Fruit fly (Drosophila melanogaster): ENCODE results near the gene ND-13A.

The ND-13A gene

dm6 chr2L:5080225-5080867 lies 19.7 kb downstream of the ND-13A start:
- TF ChIP-seq CTCF (optimal IDR thresholded peaks at IDR 0.05) (no peak), CG8478 (optimal IDR thresholded peaks at IDR 0.05) (no peak)

DNA sequence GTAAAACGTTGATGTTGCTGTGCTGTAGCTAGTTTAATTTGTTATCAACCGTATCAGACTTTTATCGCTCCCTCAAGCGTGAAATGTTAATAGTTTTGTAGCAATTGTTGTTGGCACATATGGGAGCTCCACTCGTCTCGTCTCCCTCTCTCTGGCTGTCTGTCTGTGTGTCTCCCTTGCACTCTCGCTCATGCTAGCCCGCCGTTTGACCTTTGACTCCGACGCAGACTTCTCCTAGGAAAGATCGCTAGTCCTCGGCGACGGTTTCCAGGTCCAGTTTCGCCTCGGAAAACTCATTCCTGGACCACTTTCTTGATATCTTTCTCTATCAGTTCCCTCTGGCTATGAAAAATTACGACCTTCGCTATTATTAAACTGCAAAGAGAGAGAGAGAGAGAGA lies 20.9 kb downstream of the ND-13A start:
- TF ChIP-seq CTCF (optimal IDR thresholded peaks at IDR 0.05) (no peak), CG8478 (optimal IDR thresholded peaks at IDR 0.05) (no peak)

- TF ChIP-seq CTCF (optimal IDR thresholded peaks at IDR 0.05) (no peak), CG8478 (optimal IDR thresholded peaks at IDR 0.05) (no peak)
Measured at dm6 chr2L:5072357-5072756, 27.7 kb downstream of the ND-13A start.

DNA sequence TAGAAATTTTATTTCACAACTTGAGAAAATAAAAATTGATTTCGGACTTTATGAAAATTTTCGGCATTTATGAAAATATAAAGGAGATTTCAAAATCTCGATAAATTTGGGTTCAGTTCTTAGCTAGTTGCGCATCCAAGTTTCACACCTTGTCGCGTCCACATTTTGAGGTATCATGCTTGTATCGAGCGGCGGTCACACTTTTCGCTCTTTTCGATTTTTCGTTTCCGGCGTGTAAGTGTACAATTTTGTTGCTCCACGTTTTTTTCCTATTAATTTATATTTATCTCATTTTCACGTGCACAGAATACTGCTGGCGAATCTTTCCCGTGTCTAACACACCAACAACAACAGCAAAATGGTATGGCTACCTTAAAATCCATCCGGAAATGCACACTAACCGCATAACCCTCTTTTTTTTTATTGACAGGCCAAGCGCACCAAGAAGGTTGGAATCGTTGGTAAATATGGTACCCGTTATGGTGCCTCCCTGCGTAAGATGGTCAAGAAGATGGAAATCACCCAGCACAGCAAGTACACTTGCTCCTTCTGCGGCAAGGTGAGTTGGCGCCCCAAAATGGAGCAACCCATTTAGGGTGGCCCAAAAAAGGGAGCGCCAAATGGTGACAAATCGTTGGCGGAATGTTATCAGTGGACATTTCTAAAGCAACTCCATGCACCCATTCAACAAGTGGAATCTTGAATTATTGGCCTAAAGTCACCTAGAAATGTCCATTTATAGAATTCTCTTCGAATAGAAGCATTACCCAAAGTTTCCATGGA lies 29.1 kb downstream of the ND-13A start, which contains the start of gene RpL37A:
RpL37A (plus strand) TSS at position 161 of the 783 bp plus-strand sequence.
- TF ChIP-seq CG8478 (optimal IDR thresholded peaks at IDR 0.05) (no peak), CTCF (optimal IDR thresholded peaks at IDR 0.05) (peak; percentile 5 to 54)

DNA sequence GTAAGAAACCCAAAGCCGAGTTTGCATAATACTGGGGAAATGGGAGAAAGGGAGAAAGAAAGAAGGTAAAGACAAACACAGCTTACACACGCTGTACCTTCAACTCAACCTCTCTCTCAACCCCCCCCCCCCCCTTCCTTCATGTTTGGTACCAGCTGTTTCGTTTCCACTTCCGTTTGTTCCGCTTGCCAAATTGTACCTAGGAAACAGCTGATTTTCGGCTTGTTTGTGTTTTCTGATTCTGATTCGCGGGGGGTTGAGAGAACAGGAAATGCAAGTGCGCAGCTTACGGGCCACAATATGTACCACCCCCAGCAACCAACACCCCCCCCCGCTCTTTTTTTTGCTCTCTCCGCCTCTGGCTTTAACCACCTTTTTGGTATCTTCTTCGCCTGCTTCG lies 36.2 kb downstream of the ND-13A start:
- TF ChIP-seq CG8478 (optimal IDR thresholded peaks at IDR 0.05) (no peak), CTCF (optimal IDR thresholded peaks at IDR 0.05) (no peak)

DNA sequence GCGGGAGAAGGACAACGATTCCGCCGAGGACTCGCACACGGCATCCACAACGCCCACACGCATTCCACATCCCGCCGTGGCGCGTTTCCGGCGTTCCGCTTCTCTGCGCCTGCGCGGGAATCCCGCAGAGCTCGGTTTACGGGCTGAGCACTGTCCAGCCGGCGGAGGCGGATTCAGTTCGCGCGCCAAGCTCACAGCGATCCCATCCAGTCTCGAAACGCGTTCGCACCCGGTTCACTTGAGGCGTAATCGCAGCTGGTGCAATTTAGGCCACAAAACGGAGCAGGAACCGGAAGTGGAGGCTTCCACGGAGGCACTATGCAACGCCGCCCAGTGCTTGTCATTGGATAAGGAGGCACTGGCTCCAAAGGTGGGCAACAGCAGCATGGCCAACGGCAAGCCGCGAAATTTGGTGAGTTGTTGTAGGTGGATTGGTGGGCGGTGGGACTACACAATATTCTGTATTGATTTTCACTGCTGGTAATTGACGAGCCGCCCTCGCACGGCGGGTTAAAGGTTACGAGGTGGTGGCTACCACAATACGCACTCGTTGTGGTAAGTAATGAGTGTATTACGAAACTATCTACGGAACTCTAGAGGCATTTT lies 37.2 kb downstream of the ND-13A start:
- TF ChIP-seq CTCF (optimal IDR thresholded peaks at IDR 0.05) = no peak
- no peak for TF ChIP-seq CG8478 (optimal IDR thresholded peaks at IDR 0.05)

- TF ChIP-seq CTCF (optimal IDR thresholded peaks at IDR 0.05) (no peak), CG8478 (optimal IDR thresholded peaks at IDR 0.05) (no peak)
Measured at dm6 chr2L:5060952-5061478, 39.1 kb downstream of the ND-13A start.

DNA sequence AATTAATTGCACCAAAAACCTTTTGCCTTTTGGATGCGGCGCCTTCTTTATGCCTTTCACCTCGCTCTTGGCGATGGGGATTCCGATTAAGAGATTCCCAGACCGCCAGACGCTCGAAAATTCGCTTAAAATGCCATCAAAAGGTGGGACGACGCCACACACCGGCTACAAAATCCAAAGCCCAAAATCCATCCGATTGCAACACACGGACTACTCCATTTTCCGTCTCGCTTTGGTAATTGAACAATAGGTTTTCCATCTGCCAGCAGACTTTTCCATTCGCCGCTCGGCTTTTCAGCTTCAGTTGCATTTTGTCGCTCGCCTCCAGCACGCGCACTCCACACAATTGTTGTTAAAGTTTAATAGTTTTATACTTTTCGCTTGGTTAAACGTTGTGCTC lies 39.6 kb downstream of the ND-13A start, which contains the start of gene qtc:
qtc (plus strand) TSS at position 301 of the 400 bp plus-strand sequence.
- no peak for TF ChIP-seq CTCF (optimal IDR thresholded peaks at IDR 0.05)
- no peak for TF ChIP-seq CG8478 (optimal IDR thresholded peaks at IDR 0.05)

DNA sequence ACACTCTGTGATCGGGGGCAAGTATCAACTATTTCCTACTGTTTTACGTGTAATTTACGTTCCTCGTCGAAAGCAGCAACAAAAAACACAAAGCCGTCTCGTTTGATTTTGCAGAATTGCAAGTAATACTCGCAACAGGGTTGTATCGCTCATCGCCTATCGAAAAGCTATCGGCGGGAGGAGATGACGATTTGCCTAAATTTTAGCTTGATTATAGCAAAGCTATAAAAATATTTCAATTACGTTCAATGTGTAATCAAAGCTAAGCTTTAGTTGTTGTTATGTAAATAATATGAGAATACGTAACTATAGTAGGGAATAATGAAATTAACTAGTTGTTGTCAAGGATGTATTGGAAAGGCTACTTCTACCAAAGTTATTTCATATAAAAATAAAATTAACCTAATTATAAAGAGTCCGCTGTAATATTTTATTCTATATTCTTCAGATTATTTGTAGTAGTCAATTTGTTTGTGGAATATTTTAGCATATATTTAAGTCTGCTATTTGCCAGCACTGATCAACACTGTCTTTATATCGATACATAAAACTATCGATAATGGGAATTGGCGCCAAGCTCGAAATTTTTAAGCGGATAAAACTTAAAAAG lies 40.3 kb downstream of the ND-13A start, which contains the start of gene Rpn11:
Rpn11 (minus strand) TSS at position 146 of the 610 bp plus-strand sequence.
- TF ChIP-seq CG8478 (optimal IDR thresholded peaks at IDR 0.05) (no peak), CTCF (optimal IDR thresholded peaks at IDR 0.05) (no peak)

DNA sequence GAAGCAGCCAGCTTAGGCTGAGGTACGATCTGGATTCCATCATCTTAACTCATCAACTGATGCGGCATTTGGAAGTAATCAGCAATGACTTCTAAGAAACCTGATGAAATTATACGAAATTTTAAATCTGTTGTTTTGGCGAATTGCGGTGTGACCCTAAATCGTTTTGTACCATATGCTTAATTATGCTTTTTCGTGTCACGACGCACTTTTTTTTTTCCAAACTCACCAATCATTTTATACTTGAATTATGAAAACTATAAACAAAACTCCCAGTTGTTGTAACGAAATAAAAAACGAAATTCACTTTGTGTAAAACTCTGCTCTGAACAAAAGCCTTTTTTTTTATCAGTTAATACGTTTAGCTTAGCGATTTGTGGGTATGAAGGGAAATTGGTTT lies 42.0 kb downstream of the ND-13A start, which contains the start of gene Nepl3:
Nepl3 (minus strand) TSS at position 155 of the 400 bp plus-strand sequence.
- TF ChIP-seq CG8478 (optimal IDR thresholded peaks at IDR 0.05) (no peak), CTCF (optimal IDR thresholded peaks at IDR 0.05) (no peak)

DNA sequence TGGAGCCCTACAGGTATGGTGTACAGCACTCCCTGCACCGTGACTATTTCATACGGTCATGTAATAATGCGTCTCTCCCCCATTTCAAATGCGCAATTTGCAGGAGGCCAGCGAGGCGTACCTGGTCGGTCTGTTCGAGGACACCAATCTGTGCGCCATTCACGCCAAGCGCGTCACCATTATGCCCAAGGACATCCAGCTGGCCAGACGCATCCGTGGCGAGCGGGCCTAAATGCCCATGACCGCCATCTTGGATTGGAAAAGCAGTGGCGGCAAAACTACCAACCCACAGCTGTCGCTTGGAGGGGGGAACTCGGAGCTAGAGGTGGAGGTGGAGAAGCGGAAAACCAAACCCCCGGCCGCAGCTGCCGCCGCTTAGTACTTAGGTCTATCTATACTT lies 44.6 kb downstream of the ND-13A start:
- no peak for TF ChIP-seq CG8478 (optimal IDR thresholded peaks at IDR 0.05)
- no peak for TF ChIP-seq CTCF (optimal IDR thresholded peaks at IDR 0.05)

- TF ChIP-seq CG8478 (optimal IDR thresholded peaks at IDR 0.05) (no peak), CTCF (optimal IDR thresholded peaks at IDR 0.05) (peak; percentile 5 to 21)
Measured at dm6 chr2L:5054953-5055352, 45.1 kb downstream of the ND-13A start, which contains the start of the genes CG14036 and His3.3A. TSS of gene CG14036 (minus strand) at chr2L:5055016. TSS of gene His3.3A (plus strand) at chr2L:5055058.

DNA sequence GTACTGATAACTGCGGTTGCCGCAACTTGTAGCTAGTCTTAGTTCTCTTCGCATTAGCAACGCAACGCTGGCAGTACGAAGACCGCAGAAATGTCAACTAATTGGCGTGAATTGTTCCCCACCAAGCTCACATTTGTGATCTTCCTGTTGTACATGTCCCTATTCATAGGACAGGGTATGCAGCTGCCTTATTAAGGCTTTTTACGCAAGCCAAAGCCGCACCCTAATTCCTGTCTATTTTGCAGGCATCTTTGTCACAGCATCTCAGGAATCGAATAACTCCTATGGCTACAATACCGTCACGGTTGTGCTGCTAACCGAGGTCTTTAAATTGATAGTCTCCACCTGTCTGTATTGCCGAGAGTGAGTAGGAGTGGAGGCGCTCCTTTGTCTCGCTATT lies 47.1 kb downstream of the ND-13A start, which contains the start of gene eIF3h:
eIF3h (minus strand) TSS at position 101 of the 400 bp plus-strand sequence.
- TF ChIP-seq CG8478 (optimal IDR thresholded peaks at IDR 0.05) = no peak
- TF ChIP-seq CTCF (optimal IDR thresholded peaks at IDR 0.05) = no peak

DNA sequence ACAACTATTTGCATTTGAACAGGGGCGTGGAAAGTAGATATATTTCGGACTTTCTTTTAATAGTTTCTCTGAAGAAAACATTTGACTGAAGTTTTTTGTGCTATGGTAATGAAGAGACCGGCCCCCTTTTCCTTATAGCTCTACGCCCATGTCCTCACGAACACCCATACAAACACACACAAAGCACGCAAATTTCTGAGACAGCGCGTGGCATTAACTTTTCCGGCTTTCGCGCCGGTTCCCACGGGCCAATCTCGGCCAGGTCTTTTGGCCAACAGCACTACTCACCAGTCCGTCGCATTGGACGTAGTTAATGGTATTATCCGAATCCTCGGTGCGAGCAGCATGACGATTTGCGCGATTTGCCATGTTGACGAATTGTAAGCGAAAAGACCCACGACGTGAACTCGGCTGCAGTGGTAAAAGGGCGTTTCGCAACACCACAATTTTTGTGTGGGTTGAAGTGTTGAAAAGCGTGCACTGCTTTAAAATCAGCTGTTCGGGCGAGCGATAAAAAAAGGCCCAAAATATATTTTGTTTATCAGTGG lies 47.6 kb downstream of the ND-13A start, which contains the start of gene senju:
senju (plus strand) TSS at position 477 of the 548 bp plus-strand sequence.
- no peak for TF ChIP-seq CG8478 (optimal IDR thresholded peaks at IDR 0.05)
- peak in 1 of 2 experiments; percentile 1 for TF ChIP-seq CTCF (optimal IDR thresholded peaks at IDR 0.05)
